Worm (Caenorhabditis elegans): Measurements from ENCODE around the gene F56D2.5.

ce11 chrIII:5615675-5616074 is 34.5 kb upstream of the F56D2.5 start:
- TF ChIP-seq hlh-30 (tag; optimal IDR thresholded peaks at IDR 0.05; ENCODE audit: insufficient read depth): no peak
- no peak for TF ChIP-seq hlh-8 (tag; optimal IDR thresholded peaks at IDR 0.05)
- no peak for TF ChIP-seq unc-3 (GFP tag; conservative IDR thresholded peaks at IDR 0.05)
- no peak for TF ChIP-seq unc-3 (tag; optimal IDR thresholded peaks at IDR 0.05)
- no peak for TF ChIP-seq ama-1 (optimal IDR thresholded peaks at IDR 0.05)
- no peak for TF ChIP-seq lim-6 (tag; optimal IDR thresholded peaks at IDR 0.05)
- no peak for TF ChIP-seq odd-2 (tag; optimal IDR thresholded peaks at IDR 0.05)
- no peak for TF ChIP-seq zip-5 (tag; optimal IDR thresholded peaks at IDR 0.05)
- no peak for TF ChIP-seq elt-2 (tag; optimal IDR thresholded peaks at IDR 0.05)
- no peak for TF ChIP-seq sox-4 (tag; optimal IDR thresholded peaks at IDR 0.05)
- TF ChIP-seq C38D4.7 (GFP tag; optimal IDR thresholded peaks at IDR 0.05): no peak
- TF ChIP-seq fax-1 (tag; optimal IDR thresholded peaks at IDR 0.05): no peak
- TF ChIP-seq pha-2 (tag; optimal IDR thresholded peaks at IDR 0.05): no peak
